Worm (Caenorhabditis elegans) whole organism, L1 larva: ENCODE results near the gene ifet-1.

Experiments used
- ama-1 ChIP-seq: fragments of 150-350 bp; optimal IDR thresholded peaks from 2 replicates; lab custom pipeline; 2014
- dpl-1 ChIP-seq, 3 experiments: fragments of 150-350 bp in 2 of 3; sonication (generic microtip) in 1 of 3; optimal IDR thresholded peaks; 2 replicates each; lab custom pipeline; 2014 to 2017; ENCODE audit warnings: missing biosample characterization in 3 of 3, missing genetic modification characterization in 3 of 3, missing genetic modification reagents in 3 of 3
- efl-1 ChIP-seq, 4 experiments: fragments of 150-350 bp; optimal IDR thresholded peaks in 3 of 4; peaks in 1 of 4; 1 replicate in 1 of 4; 2 replicates in 3 of 4; lab custom pipeline; 2014; ENCODE audit warnings: missing biosample characterization in 2 of 4, missing genetic modification characterization in 2 of 4, missing genetic modification reagents in 2 of 4
- egl-27 ChIP-seq, 2 experiments: fragments of 150-350 bp in 1 of 2; sonication (generic microtip); optimal IDR thresholded peaks; 3 replicates each; lab custom pipeline; 2017 to 2018; ENCODE audit warnings: missing biosample characterization in 2 of 2, missing genetic modification characterization in 2 of 2, missing genetic modification reagents in 2 of 2
- hpl-2 ChIP-seq: fragments of 150-350 bp; optimal IDR thresholded peaks from 2 replicates; lab custom pipeline; 2014; ENCODE audit warnings: missing biosample characterization, missing genetic modification reagents, missing genetic modification characterization
- isw-1 ChIP-seq: fragments of 200-800 bp; sonication (Bioruptor generic); IDR thresholded peaks from 2 replicates; pipeline ENCODE4 v1.3.6; 2022; ENCODE audit warnings: missing genetic modification characterization, missing compliant biosample characterization
- jun-1 ChIP-seq: fragments of 150-350 bp; optimal IDR thresholded peaks from 2 replicates; lab custom pipeline; 2014; ENCODE audit warnings: missing biosample characterization, missing genetic modification reagents, missing genetic modification characterization
- lsy-2 ChIP-seq, 2 experiments: fragments of 150-350 bp; optimal IDR thresholded peaks; 2 replicates each; lab custom pipeline; 2014; ENCODE audit warnings: missing biosample characterization in 2 of 2, missing genetic modification characterization in 2 of 2
- nhr-19 ChIP-seq: fragments of 200-800 bp; sonication (Bioruptor generic); conservative IDR thresholded peaks from 2 replicates; pipeline ENCODE4 v1.3.6; 2022; ENCODE audit warnings: missing genetic modification characterization, missing compliant biosample characterization
- nhr-84 ChIP-seq: sonication (generic microtip); optimal IDR thresholded peaks from 2 replicates; lab custom pipeline; 2017; ENCODE audit warnings: missing biosample characterization, missing genetic modification characterization
- pqm-1 ChIP-seq: sonication (generic microtip); optimal IDR thresholded peaks from 3 replicates; lab custom pipeline; 2017; ENCODE audit warnings: missing biosample characterization, missing genetic modification characterization
- sup-37 ChIP-seq: fragments of 200-800 bp; sonication (Bioruptor generic); optimal IDR thresholded peaks from 2 replicates; lab custom pipeline; 2018; ENCODE audit warnings: mild to moderate bottlenecking, missing genetic modification characterization, missing compliant biosample characterization

ce11 chrIII:4450773-4451423 lies 24.1 kb downstream of the ifet-1 start:
- TF ChIP-seq pqm-1 (tag; lab: Kevin White, UChicago) (no peak), isw-1 (GFP tag; lab: Robert Waterston, UW) (no peak), nhr-19 (GFP tag; lab: Robert Waterston, UW) (no peak), egl-27 (tag; optimal IDR thresholded peaks at IDR 0.05; lab: Kevin White, UChicago) (no peak), efl-1 (optimal IDR thresholded peaks at IDR 0.05; lab: Kevin White, UChicago) (no peak), efl-1 (GFP tag; optimal IDR thresholded peaks at IDR 0.05 in 1 of 2; lab: Kevin White, UChicago) (no peak), ama-1 (no peak), dpl-1 (GFP tag; optimal IDR thresholded peaks at IDR 0.05; lab: Kevin White, UChicago) (no peak), jun-1 (tag; lab: Kevin White, UChicago) (no peak), lsy-2 (tag; optimal IDR thresholded peaks at IDR 0.05; lab: Kevin White, UChicago) (peak in 1 of 2 experiments; percentile 12), hpl-2 (no peak), nhr-84 (tag; lab: Kevin White, UChicago) (no peak), sup-37 (GFP tag; lab: Kevin White, UChicago) (no peak)
